Fruit fly (Drosophila melanogaster) Kc167 (cell line): ENCODE results near the gene CG4045.

ENCODE experiments used
- Myc ChIP-seq: fragments of >200 bp; optimal IDR thresholded peaks from 2 replicates; lab custom pipeline; 2017; ENCODE audit warnings: missing external identifiers
- h ChIP-seq: fragments of >200 bp; optimal IDR thresholded peaks from 3 replicates; lab custom pipeline; 2018; ENCODE audit warnings: missing external identifiers
- psq ChIP-seq: fragments of >200 bp; optimal IDR thresholded peaks from 2 replicates; lab custom pipeline; 2017; ENCODE audit warnings: missing external identifiers
- ttk ChIP-seq: sonication (Bioruptor generic); optimal IDR thresholded peaks from 2 replicates; lab custom pipeline; 2017; ENCODE audit warnings: missing external identifiers

DNA sequence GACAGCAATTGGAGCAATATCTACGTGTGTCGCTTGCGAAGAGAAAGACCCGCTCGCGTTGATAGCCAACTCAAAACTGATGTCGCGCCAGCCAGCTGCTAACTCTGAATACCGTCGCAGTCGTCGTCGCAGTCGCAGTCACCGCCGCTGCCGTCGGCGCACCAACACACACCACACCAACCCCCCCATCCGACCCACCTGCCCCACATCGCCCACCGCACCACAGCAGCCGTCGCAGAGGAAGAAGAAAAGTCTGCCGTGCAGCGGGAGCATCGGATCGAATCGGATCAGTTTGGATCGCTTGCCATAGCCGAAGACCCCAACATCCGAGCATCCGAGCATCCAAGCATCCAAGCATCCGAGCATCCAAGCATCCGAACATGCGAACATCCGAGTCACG, 39.3 kb downstream of the CG4045 start:
- TF ChIP-seq ttk (lab: Kevin White, UChicago) (no peak), h (lab: Kevin White, UChicago) (no peak), psq (lab: Kevin White, UChicago) (no peak), Myc (no peak)
